Fruit fly (Drosophila melanogaster) Kc167 (cell line): ENCODE results near the gene CG4955.

Experiments used
- Sin3A ChIP-seq: fragments of >200 bp; optimal IDR thresholded peaks from 2 replicates; lab custom pipeline; 2018; ENCODE audit warnings: missing external identifiers
- insv ChIP-seq: fragments of >200 bp; optimal IDR thresholded peaks from 3 replicates; lab custom pipeline; 2018; ENCODE audit warnings: missing external identifiers
- psq ChIP-seq: fragments of >200 bp; optimal IDR thresholded peaks from 2 replicates; lab custom pipeline; 2017; ENCODE audit warnings: missing external identifiers
- ttk ChIP-seq: sonication (Bioruptor generic); optimal IDR thresholded peaks from 2 replicates; lab custom pipeline; 2017; ENCODE audit warnings: missing external identifiers

DNA sequence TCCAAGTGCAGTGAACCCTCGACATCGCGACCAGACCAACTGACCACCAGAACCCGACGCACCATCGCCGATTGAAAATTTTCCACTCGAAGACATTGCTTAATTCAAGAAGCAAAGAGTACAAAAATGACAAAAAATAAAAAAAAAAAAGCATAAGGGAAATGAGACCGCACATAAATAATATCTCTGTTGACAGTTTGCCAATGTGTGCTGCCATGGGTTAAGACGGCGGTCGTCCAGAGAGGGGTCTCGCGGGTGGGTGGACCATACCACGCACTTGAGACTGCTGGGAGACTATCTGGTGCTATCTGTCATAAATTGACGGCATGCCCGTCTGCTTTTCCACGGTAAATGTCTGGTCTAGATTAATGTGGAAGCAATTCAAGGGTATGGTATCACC is 12.2 kb downstream of the CG4955 start:
- TF ChIP-seq Sin3A (lab: Kevin White, UChicago) (no peak), ttk (lab: Kevin White, UChicago) (no peak), insv (lab: Kevin White, UChicago) (no peak), psq (lab: Kevin White, UChicago) (no peak)
